Fruit fly (Drosophila melanogaster): ENCODE data around the gene CG12723.

dm6 chrX:13240812-13241211, 49.1 kb upstream of the CG12723 start:
- TF ChIP-seq psq (optimal IDR thresholded peaks at IDR 0.05) (no peak), ttk (optimal IDR thresholded peaks at IDR 0.05) (no peak), Sin3A (optimal IDR thresholded peaks at IDR 0.05) (no peak), h (optimal IDR thresholded peaks at IDR 0.05) (no peak)
